Worm (Caenorhabditis elegans) whole organism, L2 larva: Measurements from ENCODE around the gene frpr-4.

Source experiments
- C34F6.9 ChIP-seq: fragments of 150-350 bp; optimal IDR thresholded peaks from 2 replicates; lab custom pipeline; 2014; ENCODE audit warnings: missing biosample characterization, missing genetic modification characterization
- F13H6.1 ChIP-seq: sonication (generic microtip); optimal IDR thresholded peaks from 2 replicates; lab custom pipeline; 2016; ENCODE audit warnings: missing genetic modification characterization, missing compliant biosample characterization
- R02D3.7 ChIP-seq: fragments of 150-350 bp; optimal IDR thresholded peaks from 2 replicates; lab custom pipeline; 2014; ENCODE audit warnings: missing biosample characterization, missing genetic modification characterization
- Y55F3AM.14 ChIP-seq: fragments of 200-800 bp; sonication (Bioruptor generic); optimal IDR thresholded peaks from 2 replicates; lab custom pipeline; 2018; ENCODE audit warnings: mild to moderate bottlenecking, missing genetic modification characterization, missing compliant biosample characterization
- ZK546.5 ChIP-seq: sonication (generic microtip); optimal IDR thresholded peaks from 2 replicates; lab custom pipeline; 2017; ENCODE audit warnings: missing biosample characterization, missing genetic modification characterization
- alr-1 ChIP-seq: fragments of 150-350 bp; optimal IDR thresholded peaks from 2 replicates; lab custom pipeline; 2014; ENCODE audit warnings: missing biosample characterization, missing genetic modification characterization
- aly-2 ChIP-seq: fragments of 150-350 bp; optimal IDR thresholded peaks from 2 replicates; lab custom pipeline; 2014; ENCODE audit warnings: missing biosample characterization, missing genetic modification characterization
- ama-1 ChIP-seq: fragments of 150-350 bp; optimal IDR thresholded peaks from 2 replicates; lab custom pipeline; 2018; ENCODE audit warnings: inconsistent platforms
- blmp-1 ChIP-seq: sonication (generic microtip); optimal IDR thresholded peaks from 2 replicates; lab custom pipeline; 2017; ENCODE audit warnings: missing genetic modification characterization, mild to moderate bottlenecking, missing compliant biosample characterization, antibody characterized with exemption, moderate library complexity; ENCODE audit not compliant: insufficient read depth
- ceh-16 ChIP-seq: fragments of 150-350 bp; optimal IDR thresholded peaks from 2 replicates; lab custom pipeline; 2014; ENCODE audit warnings: missing biosample characterization, missing genetic modification characterization
- ceh-82 ChIP-seq: fragments of 150-350 bp; optimal IDR thresholded peaks from 2 replicates; lab custom pipeline; 2014; ENCODE audit warnings: missing biosample characterization, missing genetic modification characterization
- crh-2 ChIP-seq: sonication (generic microtip); optimal IDR thresholded peaks from 2 replicates; lab custom pipeline; 2017; ENCODE audit warnings: missing biosample characterization, missing genetic modification characterization
- dmd-4 ChIP-seq: sonication (generic microtip); optimal IDR thresholded peaks from 2 replicates; lab custom pipeline; 2017; ENCODE audit warnings: missing biosample characterization, missing genetic modification characterization
- egl-27 ChIP-seq: sonication (generic microtip); optimal IDR thresholded peaks from 3 replicates; lab custom pipeline; 2017; ENCODE audit warnings: missing biosample characterization, missing genetic modification reagents, missing genetic modification characterization
- elt-1 ChIP-seq: fragments of 150-350 bp; optimal IDR thresholded peaks from 2 replicates; lab custom pipeline; 2014; ENCODE audit warnings: missing biosample characterization, missing genetic modification characterization
- elt-3 ChIP-seq: sonication (generic microtip); optimal IDR thresholded peaks from 2 replicates; lab custom pipeline; 2017; ENCODE audit warnings: missing biosample characterization, missing genetic modification characterization
- fos-1 ChIP-seq: fragments of 150-350 bp; optimal IDR thresholded peaks from 2 replicates; lab custom pipeline; 2014; ENCODE audit warnings: missing biosample characterization, missing genetic modification characterization
- gmeb-1 ChIP-seq: fragments of 150-350 bp; optimal IDR thresholded peaks from 2 replicates; lab custom pipeline; 2014; ENCODE audit warnings: missing biosample characterization, missing genetic modification characterization
- lin-11 ChIP-seq: fragments of 150-350 bp; sonication (generic microtip); optimal IDR thresholded peaks from 2 replicates; lab custom pipeline; 2014; ENCODE audit warnings: missing biosample characterization, missing genetic modification characterization, inconsistent platforms, mixed read lengths
- lin-13 ChIP-seq: fragments of 150-350 bp; optimal IDR thresholded peaks from 2 replicates; lab custom pipeline; 2014; ENCODE audit warnings: missing biosample characterization, missing genetic modification reagents, missing genetic modification characterization
- lin-39 ChIP-seq: fragments of 150-350 bp; optimal IDR thresholded peaks from 2 replicates; lab custom pipeline; 2014; ENCODE audit warnings: missing biosample characterization, missing genetic modification reagents, missing genetic modification characterization
- lsy-2 ChIP-seq, 2 experiments: fragments of 150-350 bp in 1 of 2; sonication (generic microtip) in 1 of 2; optimal IDR thresholded peaks; 2 replicates each; lab custom pipeline; 2014 to 2017; ENCODE audit warnings: missing biosample characterization in 2 of 2, missing genetic modification characterization in 2 of 2
- mab-5 ChIP-seq: fragments of 150-350 bp; optimal IDR thresholded peaks from 2 replicates; lab custom pipeline; 2014; ENCODE audit warnings: missing biosample characterization, missing genetic modification characterization
- mbf-1 ChIP-seq: sonication (generic microtip); optimal IDR thresholded peaks from 2 replicates; lab custom pipeline; 2017; ENCODE audit warnings: missing biosample characterization, missing genetic modification characterization
- mdl-1 ChIP-seq, 2 experiments: fragments of 150-350 bp in 1 of 2; sonication (generic microtip) in 1 of 2; optimal IDR thresholded peaks; 2 replicates each; lab custom pipeline; 2017; ENCODE audit warnings: missing biosample characterization in 2 of 2, missing genetic modification characterization in 2 of 2
- nhr-11 ChIP-seq: fragments of 150-350 bp; optimal IDR thresholded peaks from 2 replicates; lab custom pipeline; 2014; ENCODE audit warnings: missing biosample characterization, missing genetic modification characterization
- nhr-12 ChIP-seq: fragments of 150-350 bp; optimal IDR thresholded peaks from 2 replicates; lab custom pipeline; 2014; ENCODE audit warnings: missing biosample characterization, missing genetic modification characterization
- nhr-129 ChIP-seq: fragments of 150-350 bp; optimal IDR thresholded peaks from 2 replicates; lab custom pipeline; 2014; ENCODE audit warnings: missing biosample characterization, missing genetic modification characterization
- nhr-21 ChIP-seq: fragments of 150-350 bp; optimal IDR thresholded peaks from 2 replicates; lab custom pipeline; 2014; ENCODE audit warnings: missing biosample characterization, missing genetic modification characterization
- nhr-237 ChIP-seq: fragments of 150-350 bp; optimal IDR thresholded peaks from 2 replicates; lab custom pipeline; 2014; ENCODE audit warnings: missing biosample characterization, missing genetic modification characterization
- nhr-25 ChIP-seq: fragments of 150-350 bp; sonication (generic microtip); optimal IDR thresholded peaks from 3 replicates; lab custom pipeline; 2014; ENCODE audit warnings: missing biosample characterization, missing genetic modification characterization
- nhr-6 ChIP-seq: fragments of 150-350 bp; optimal IDR thresholded peaks from 2 replicates; lab custom pipeline; 2014; ENCODE audit warnings: missing biosample characterization, missing genetic modification characterization
- nhr-77 ChIP-seq: fragments of 150-350 bp; optimal IDR thresholded peaks from 2 replicates; lab custom pipeline; 2014; ENCODE audit warnings: missing biosample characterization, missing genetic modification characterization
- sem-4 ChIP-seq: fragments of 150-350 bp; optimal IDR thresholded peaks from 2 replicates; lab custom pipeline; 2014; ENCODE audit warnings: missing biosample characterization, missing genetic modification reagents, missing genetic modification characterization
- skn-1 ChIP-seq: sonication (generic microtip); optimal IDR thresholded peaks from 2 replicates; lab custom pipeline; 2017; ENCODE audit warnings: missing biosample characterization, missing genetic modification characterization
- sma-3 ChIP-seq: sonication (generic microtip); optimal IDR thresholded peaks from 2 replicates; lab custom pipeline; 2016; ENCODE audit warnings: missing genetic modification reagents, missing genetic modification characterization, missing compliant biosample characterization
- sma-9 ChIP-seq, 2 experiments: fragments of 150-350 bp in 1 of 2; sonication (generic microtip) in 1 of 2; optimal IDR thresholded peaks; 2 replicates each; lab custom pipeline; 2014 to 2016; ENCODE audit warnings: missing genetic modification characterization in 2 of 2, mild to moderate bottlenecking in 1 of 2, missing biosample characterization in 1 of 2, missing compliant biosample characterization in 1 of 2, missing genetic modification reagents in 1 of 2, moderate library complexity in 1 of 2
- snpc-4 ChIP-seq: fragments of 150-350 bp; optimal IDR thresholded peaks from 2 replicates; lab custom pipeline; 2014; ENCODE audit warnings: missing biosample characterization, missing genetic modification characterization
- unc-39 ChIP-seq: fragments of 150-350 bp; optimal IDR thresholded peaks from 2 replicates; lab custom pipeline; 2014; ENCODE audit warnings: missing biosample characterization, missing genetic modification characterization
- unc-55 ChIP-seq: fragments of 150-350 bp; sonication (generic microtip); optimal IDR thresholded peaks from 3 replicates; lab custom pipeline; 2014; ENCODE audit warnings: missing biosample characterization, missing genetic modification reagents, missing genetic modification characterization
- unc-62 ChIP-seq: fragments of 150-350 bp; optimal IDR thresholded peaks from 2 replicates; lab custom pipeline; 2014; ENCODE audit warnings: missing biosample characterization, missing genetic modification reagents, missing genetic modification characterization
- zag-1 ChIP-seq: fragments of 150-350 bp; optimal IDR thresholded peaks from 2 replicates; lab custom pipeline; 2014; ENCODE audit warnings: missing biosample characterization, missing genetic modification characterization
- ztf-1 ChIP-seq: fragments of 200-800 bp; sonication (Bioruptor generic); conservative IDR thresholded peaks from 2 replicates; pipeline ENCODE4 v1.3.6; 2022; ENCODE audit warnings: missing genetic modification characterization, missing compliant biosample characterization
- ztf-11 ChIP-seq: sonication (generic microtip); optimal IDR thresholded peaks from 2 replicates; lab custom pipeline; 2017; ENCODE audit warnings: missing biosample characterization, missing genetic modification characterization
- ztf-4 ChIP-seq: fragments of 150-350 bp; optimal IDR thresholded peaks from 2 replicates; lab custom pipeline; 2014; ENCODE audit warnings: missing biosample characterization, missing genetic modification characterization

frpr-4 gene

ce11 chrII:5205286-5205685, 50.0 kb downstream of the frpr-4 start:
- no peak for TF ChIP-seq dmd-4 (tag; lab: Kevin White, UChicago)
- TF ChIP-seq gmeb-1 (tag; lab: Kevin White, UChicago): no peak
- no peak for TF ChIP-seq ceh-82 (tag; lab: Kevin White, UChicago)
- TF ChIP-seq aly-2 (tag; lab: Kevin White, UChicago): no peak
- TF ChIP-seq nhr-21 (tag; lab: Kevin White, UChicago): no peak
- TF ChIP-seq nhr-6 (tag; lab: Kevin White, UChicago): no peak
- no peak for TF ChIP-seq zag-1
- no peak for TF ChIP-seq nhr-77 (tag; lab: Kevin White, UChicago)
- TF ChIP-seq C34F6.9 (tag; lab: Kevin White, UChicago): no peak
- no peak for TF ChIP-seq sma-3 (GFP tag; lab: Kevin White, UChicago)
- no peak for TF ChIP-seq unc-62 (GFP tag; lab: Kevin White, UChicago)
- TF ChIP-seq ama-1: no peak
- no peak for TF ChIP-seq nhr-11 (tag; lab: Kevin White, UChicago)
- no peak for TF ChIP-seq ztf-11 (tag; lab: Kevin White, UChicago)
- TF ChIP-seq alr-1: no peak
- TF ChIP-seq mab-5 (tag; lab: Kevin White, UChicago): no peak
- TF ChIP-seq R02D3.7 (tag; lab: Kevin White, UChicago): no peak
- no peak for TF ChIP-seq sma-9 (GFP tag; optimal IDR thresholded peaks at IDR 0.05; lab: Kevin White, UChicago)
- no peak for TF ChIP-seq sma-9 (tag; optimal IDR thresholded peaks at IDR 0.05; lab: Kevin White, UChicago)
- TF ChIP-seq nhr-129 (tag; lab: Kevin White, UChicago): no peak
- TF ChIP-seq, all 48 proteins: peak for 0

DNA sequence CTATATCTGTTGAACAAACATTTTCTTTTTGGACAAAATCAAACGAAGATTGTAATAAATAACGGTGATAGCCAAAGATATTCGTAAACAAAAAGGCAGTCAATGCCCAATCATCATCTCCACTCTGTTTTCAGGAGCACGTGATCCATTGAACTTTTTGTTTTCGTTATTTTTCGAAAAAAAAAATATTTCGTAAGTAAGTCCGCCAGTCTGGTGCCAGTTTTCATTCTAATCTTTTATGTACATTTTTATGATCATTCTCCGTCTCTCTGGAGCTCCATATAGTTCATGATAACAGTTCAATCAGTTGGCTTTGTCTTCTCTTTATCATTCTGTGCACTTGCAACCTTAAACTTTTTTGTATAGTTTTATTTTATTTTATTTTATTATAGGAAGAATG, 52.4 kb downstream of the frpr-4 start, which contains the start of gene ampd-1:
ampd-1 (plus strand) TSS at position 393 of the 400 bp plus-strand sequence.
- TF ChIP-seq unc-39 (tag; lab: Kevin White, UChicago) (no peak), ztf-1 (GFP tag; lab: Robert Waterston, UW) (no peak), ztf-11 (tag; lab: Kevin White, UChicago) (no peak), C34F6.9 (tag; lab: Kevin White, UChicago) (peak; percentile 38), sem-4 (tag; lab: Kevin White, UChicago) (no peak), nhr-237 (tag; lab: Kevin White, UChicago) (no peak), zag-1 (no peak), nhr-11 (tag; lab: Kevin White, UChicago) (no peak), fos-1 (tag; lab: Kevin White, UChicago) (peak; percentile 60), ceh-82 (tag; lab: Kevin White, UChicago) (no peak), nhr-6 (tag; lab: Kevin White, UChicago) (no peak), mdl-1 (tag; optimal IDR thresholded peaks at IDR 0.05; lab: Kevin White, UChicago) (no peak), lin-11 (tag; lab: Kevin White, UChicago) (no peak), elt-1 (no peak), F13H6.1 (peak; percentile 27), ZK546.5 (no peak), skn-1 (peak; percentile 6), gmeb-1 (tag; lab: Kevin White, UChicago) (peak; percentile 24), nhr-12 (tag; lab: Kevin White, UChicago) (no peak), alr-1 (no peak), egl-27 (tag; lab: Kevin White, UChicago) (no peak), lin-39 (no peak), lsy-2 (tag; optimal IDR thresholded peaks at IDR 0.05; lab: Kevin White, UChicago) (no peak), blmp-1 (no peak), nhr-77 (tag; lab: Kevin White, UChicago) (no peak), elt-3 (tag; lab: Kevin White, UChicago) (no peak), mbf-1 (tag; lab: Kevin White, UChicago) (no peak), sma-9 (GFP tag; optimal IDR thresholded peaks at IDR 0.05; lab: Kevin White, UChicago) (peak; percentile 30), sma-9 (tag; optimal IDR thresholded peaks at IDR 0.05; lab: Kevin White, UChicago) (no peak), nhr-129 (tag; lab: Kevin White, UChicago) (peak; percentile 47), ama-1 (no peak), nhr-25 (tag; lab: Kevin White, UChicago) (no peak), ztf-4 (tag; lab: Kevin White, UChicago) (no peak), unc-55 (GFP tag; lab: Kevin White, UChicago) (no peak), nhr-21 (tag; lab: Kevin White, UChicago) (no peak), crh-2 (no peak), lin-13 (GFP tag; lab: Kevin White, UChicago) (no peak), ceh-16 (tag; lab: Kevin White, UChicago) (no peak), aly-2 (tag; lab: Kevin White, UChicago) (no peak), dmd-4 (tag; lab: Kevin White, UChicago) (no peak), snpc-4 (no peak), sma-3 (GFP tag; lab: Kevin White, UChicago) (peak; percentile 16), Y55F3AM.14 (GFP tag; lab: Kevin White, UChicago) (no peak), unc-62 (GFP tag; lab: Kevin White, UChicago) (no peak)
- TF ChIP-seq, all 48 proteins: peak for 8
